Fruit fly (Drosophila melanogaster) whole organism, adult: ENCODE data around the gene Cyfip.

Experiments used
- CG11617 ChIP-seq: fragments of 200-800 bp; sonication (Bioruptor generic); optimal IDR thresholded peaks from 2 replicates; lab custom pipeline; 2017; ENCODE audit warnings: mild to moderate bottlenecking, missing biosample characterization, missing genetic modification reagents, missing genetic modification characterization
- CG12768 ChIP-seq: fragments of 200-800 bp; sonication (Bioruptor generic); optimal IDR thresholded peaks from 2 replicates; lab custom pipeline; 2017; ENCODE audit warnings: missing biosample characterization, missing genetic modification characterization, mild to moderate bottlenecking, moderate library complexity, missing genetic modification reagents
- CG14711 ChIP-seq: fragments of 200-800 bp; sonication (Bioruptor generic); optimal IDR thresholded peaks from 2 replicates; lab custom pipeline; 2018; ENCODE audit warnings: missing biosample characterization, mild to moderate bottlenecking, missing genetic modification characterization, moderate library complexity
- CG1620 ChIP-seq: fragments of 200-800 bp; sonication (Bioruptor generic); optimal IDR thresholded peaks from 2 replicates; lab custom pipeline; 2016; ENCODE audit warnings: missing biosample characterization, missing genetic modification characterization
- CG33017 ChIP-seq: fragments of 200-800 bp; sonication (Bioruptor generic); optimal IDR thresholded peaks from 2 replicates; lab custom pipeline; 2018; ENCODE audit warnings: missing biosample characterization, mild to moderate bottlenecking, missing genetic modification characterization, moderate library complexity
- CG5204 ChIP-seq: fragments of 200-800 bp; sonication (Bioruptor generic); optimal IDR thresholded peaks from 2 replicates; lab custom pipeline; 2016; ENCODE audit warnings: missing biosample characterization, missing genetic modification characterization
- CG7045 ChIP-seq: fragments of 200-800 bp; sonication (Bioruptor generic); optimal IDR thresholded peaks from 2 replicates; lab custom pipeline; 2017; ENCODE audit warnings: missing biosample characterization, mild to moderate bottlenecking, missing genetic modification characterization
- CG7101 ChIP-seq: fragments of 200-800 bp; sonication (Bioruptor generic); optimal IDR thresholded peaks from 2 replicates; lab custom pipeline; 2018; ENCODE audit warnings: missing biosample characterization, mild to moderate bottlenecking, missing genetic modification characterization, moderate library complexity
- Clk ChIP-seq: fragments of 200-800 bp; sonication (Bioruptor generic); optimal IDR thresholded peaks from 2 replicates; lab custom pipeline; 2017; ENCODE audit warnings: missing biosample characterization, missing genetic modification characterization
- Crg-1 ChIP-seq: fragments of 200-800 bp; sonication (Bioruptor generic); optimal IDR thresholded peaks from 2 replicates; lab custom pipeline; 2016; ENCODE audit warnings: missing biosample characterization, missing genetic modification characterization
- Hr96 ChIP-seq: fragments of 200-800 bp; sonication (Bioruptor generic); optimal IDR thresholded peaks from 2 replicates; lab custom pipeline; 2016; ENCODE audit warnings: missing biosample characterization, missing genetic modification characterization
- Mnt ChIP-seq: fragments of 200-800 bp; sonication (Bioruptor generic); optimal IDR thresholded peaks from 2 replicates; lab custom pipeline; 2016; ENCODE audit warnings: missing biosample characterization, mild to moderate bottlenecking, missing genetic modification characterization
- bab1 ChIP-seq: fragments of 200-800 bp; sonication (Bioruptor generic); optimal IDR thresholded peaks from 3 replicates; lab custom pipeline; 2019; ENCODE audit warnings: missing biosample characterization, mild to moderate bottlenecking, missing genetic modification characterization, moderate library complexity
- cic ChIP-seq: fragments of 200-800 bp; sonication (Bioruptor generic); optimal IDR thresholded peaks from 2 replicates; lab custom pipeline; 2017; ENCODE audit warnings: missing biosample characterization, mild to moderate bottlenecking, missing genetic modification characterization, moderate library complexity
- cnc ChIP-seq, 2 experiments: fragments of >200 bp; optimal IDR thresholded peaks; 2 replicates each; lab custom pipeline; 2017
- kay ChIP-seq: fragments of 200-800 bp; sonication (Bioruptor generic); peaks from one replicate; lab custom pipeline; 2016; ENCODE audit warnings: missing biosample characterization, missing genetic modification characterization, borderline replicate concordance
- ovo ChIP-seq: fragments of 200-800 bp; sonication (Bioruptor generic); optimal IDR thresholded peaks from 2 replicates; lab custom pipeline; 2016; ENCODE audit warnings: missing biosample characterization, missing genetic modification characterization
- pad ChIP-seq: fragments of 200-800 bp; sonication (Bioruptor generic); optimal IDR thresholded peaks from 3 replicates; lab custom pipeline; 2017; ENCODE audit warnings: missing biosample characterization, missing genetic modification characterization, mild to moderate bottlenecking, moderate library complexity, missing genetic modification reagents
- tj ChIP-seq: fragments of 200-800 bp; sonication (Bioruptor generic); optimal IDR thresholded peaks from 3 replicates; lab custom pipeline; 2017; ENCODE audit warnings: missing biosample characterization, mild to moderate bottlenecking, missing genetic modification characterization, moderate library complexity
- toe ChIP-seq: fragments of 200-800 bp; sonication (Bioruptor generic); optimal IDR thresholded peaks from 2 replicates; lab custom pipeline; 2016; ENCODE audit warnings: missing biosample characterization, missing genetic modification characterization

Gene Cyfip

dm6 chr3R:15305246-15305645 is 27.8 kb upstream of the Cyfip start:
- no peak for TF ChIP-seq CG1620 (GFP tag; lab: Kevin White, UChicago)
- TF ChIP-seq Hr96 (GFP tag; lab: Kevin White, UChicago), result no peak
- TF ChIP-seq CG33017 (tag; lab: Kevin White, UChicago), result no peak
- no peak for TF ChIP-seq cnc (optimal IDR thresholded peaks at IDR 0.05; lab: Kevin White, UChicago)
- no peak for TF ChIP-seq CG11617 (GFP tag; lab: Kevin White, UChicago)
- TF ChIP-seq bab1, result no peak
- no peak for TF ChIP-seq Crg-1 (GFP tag; lab: Kevin White, UChicago)
- TF ChIP-seq CG5204 (GFP tag; lab: Kevin White, UChicago), result no peak
- TF ChIP-seq tj, result no peak
- no peak for TF ChIP-seq Clk
- no peak for TF ChIP-seq cic
- no peak for TF ChIP-seq CG12768 (GFP tag; lab: Kevin White, UChicago)
- TF ChIP-seq CG7101, result no peak
- TF ChIP-seq toe (GFP tag; lab: Kevin White, UChicago), result no peak
- no peak for TF ChIP-seq pad (GFP tag; lab: Kevin White, UChicago)

DNA sequence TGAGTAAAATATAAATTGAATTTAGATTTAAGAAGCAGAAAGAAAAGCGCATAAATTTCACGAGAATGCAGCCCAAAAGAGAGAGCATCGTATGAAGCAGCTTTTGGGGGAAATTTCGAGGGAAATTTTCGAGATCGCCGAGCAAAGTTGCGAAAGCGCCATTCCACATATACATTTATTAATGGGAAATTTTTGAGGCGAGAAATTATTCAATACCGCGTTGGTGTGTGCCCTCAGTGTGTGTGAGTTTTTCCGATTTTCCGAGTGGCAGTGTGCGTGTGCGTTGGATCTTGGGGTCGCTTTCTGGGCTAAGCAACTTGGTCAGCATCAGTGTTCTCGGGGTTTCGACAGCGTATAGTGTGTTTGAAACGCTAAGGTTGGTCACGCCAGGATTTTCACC is 23.1 kb upstream of the Cyfip start, which contains the start of gene Tm2:
TSS of gene Tm2 (plus strand) at position 270 of the 400 bp plus-strand sequence.
- TF ChIP-seq Crg-1 (GFP tag; lab: Kevin White, UChicago) (no peak), cic (no peak), toe (GFP tag; lab: Kevin White, UChicago) (no peak), pad (GFP tag; lab: Kevin White, UChicago) (no peak), Mnt (no peak), ovo (no peak), kay (no peak)

DNA sequence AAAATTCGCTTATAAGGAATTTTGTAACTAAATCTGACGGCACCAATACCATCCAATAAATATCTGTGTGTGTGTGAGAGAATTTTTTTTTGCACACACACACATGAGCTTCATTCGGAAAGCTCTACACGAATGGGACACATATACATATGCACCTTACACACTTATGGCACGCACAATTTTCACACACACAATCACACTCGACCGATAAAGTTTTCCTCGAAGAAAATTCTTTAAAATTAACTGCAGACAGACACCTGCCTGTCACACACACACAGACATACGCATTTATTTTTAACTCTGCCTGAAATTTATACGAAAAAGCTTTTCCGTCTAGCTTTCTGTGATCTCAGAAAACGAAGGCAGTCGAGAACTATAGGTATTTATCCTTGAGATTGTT is 22.4 kb upstream of the Cyfip start:
- TF ChIP-seq Clk, result no peak
- no peak for TF ChIP-seq CG12768 (GFP tag; lab: Kevin White, UChicago)
- TF ChIP-seq kay, result no peak
- no peak for TF ChIP-seq CG14711 (tag; lab: Kevin White, UChicago)
- no peak for TF ChIP-seq CG7101
- TF ChIP-seq toe (GFP tag; lab: Kevin White, UChicago), result no peak

DNA sequence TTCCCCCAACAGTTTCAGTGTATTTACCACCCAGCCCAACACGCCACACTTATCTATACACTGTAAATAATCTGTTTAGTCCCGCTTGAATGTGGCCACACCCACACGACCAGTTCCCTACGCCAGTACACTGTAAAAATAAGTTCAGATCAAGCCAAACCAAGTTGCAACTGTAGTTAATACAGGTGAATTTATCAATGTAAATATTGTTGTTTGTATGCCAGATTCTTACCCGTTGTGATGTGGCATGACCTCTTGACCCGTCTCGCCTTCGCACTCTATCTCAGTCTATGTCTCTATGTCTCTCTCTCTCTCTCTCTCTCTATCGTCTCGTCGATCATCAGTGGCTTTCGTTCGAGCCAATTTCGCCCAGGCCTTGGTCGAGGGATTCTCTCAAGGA is 19.2 kb upstream of the Cyfip start:
- TF ChIP-seq bab1 (no peak), Clk (no peak), pad (GFP tag; lab: Kevin White, UChicago) (no peak), cnc (optimal IDR thresholded peaks at IDR 0.05; lab: Kevin White, UChicago) (no peak), cic (no peak), toe (GFP tag; lab: Kevin White, UChicago) (no peak), Crg-1 (GFP tag; lab: Kevin White, UChicago) (no peak), Hr96 (GFP tag; lab: Kevin White, UChicago) (no peak), CG33017 (tag; lab: Kevin White, UChicago) (no peak)

DNA sequence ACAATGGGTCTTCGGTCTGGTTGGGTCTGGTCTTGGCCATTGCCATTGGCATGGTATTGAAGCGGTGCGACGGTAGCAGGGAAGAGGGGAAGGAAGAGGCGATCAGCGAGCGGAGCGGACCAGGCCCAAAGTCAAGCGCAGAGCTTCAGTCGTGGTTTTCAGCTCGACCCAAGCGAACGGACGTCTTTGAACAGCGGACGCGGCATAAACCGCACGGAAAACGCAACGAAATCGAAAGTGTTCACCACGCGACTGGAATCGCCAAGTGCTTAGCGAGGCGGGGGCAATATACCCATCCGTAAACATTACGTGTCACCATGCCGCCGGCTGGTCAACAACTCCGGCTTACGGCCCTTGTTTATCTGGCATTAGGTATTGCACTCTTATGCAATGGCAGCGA is 16.7 kb upstream of the Cyfip start, which contains the start of gene CG14866:
TSS of gene CG14866 (plus strand) at position 146 of the 400 bp plus-strand sequence.
- TF ChIP-seq CG7045 (GFP tag; lab: Kevin White, UChicago), result no peak
- no peak for TF ChIP-seq pad (GFP tag; lab: Kevin White, UChicago)

DNA sequence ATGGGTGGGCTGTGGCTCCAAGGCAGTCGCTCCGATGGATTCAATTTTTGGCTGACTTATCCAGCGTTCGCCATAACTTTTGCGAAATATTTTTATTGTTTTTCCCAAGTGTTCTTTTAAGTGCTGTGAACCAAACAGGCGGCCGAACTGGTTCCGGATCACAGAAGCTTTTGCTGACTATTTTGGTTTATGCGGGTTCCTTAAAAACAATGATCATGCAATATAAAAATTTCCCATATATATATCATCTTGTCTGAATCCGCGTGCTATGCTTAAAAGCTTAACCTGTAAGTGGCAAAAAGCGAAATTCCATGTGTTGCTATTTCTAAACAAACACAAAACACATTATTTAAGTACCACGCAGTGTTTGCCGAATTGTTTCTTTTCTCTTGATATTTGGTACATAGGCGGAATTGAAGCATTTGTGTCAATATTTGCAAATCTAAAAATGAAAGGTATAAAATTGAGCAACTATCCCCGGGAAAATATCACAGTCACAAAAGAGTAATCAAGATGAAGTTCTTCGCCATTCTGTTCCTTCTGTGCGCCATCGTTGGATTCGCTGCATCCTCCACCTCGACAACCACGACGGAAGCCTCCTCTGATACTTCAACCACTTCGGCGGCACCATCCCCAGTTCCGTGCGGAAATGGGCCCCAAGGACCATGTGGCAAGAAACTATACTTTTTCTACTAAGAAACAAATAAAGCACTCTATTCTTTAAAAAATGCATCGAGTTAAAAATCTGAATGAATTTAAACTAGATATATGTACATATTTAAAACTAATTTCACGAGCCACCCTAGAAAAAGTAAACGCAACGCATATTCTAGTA is 12.9 kb upstream of the Cyfip start, which contains the start of the genes CG6276 and CG44040:
TSS of gene CG6276 (minus strand) at position 158 of the 835 bp plus-strand sequence.
TSS of gene CG44040 (plus strand) at position 467 of the 835 bp plus-strand sequence.
- TF ChIP-seq kay, result no peak
- TF ChIP-seq cnc (optimal IDR thresholded peaks at IDR 0.05; lab: Kevin White, UChicago), result peak in 1 of 2 experiments; percentile 38
- TF ChIP-seq ovo, result peak; percentile 7
- TF ChIP-seq tj, result peak; percentile 42
- TF ChIP-seq bab1, result peak; percentile 42
- TF ChIP-seq CG12768 (GFP tag; lab: Kevin White, UChicago), result peak; percentile 37
- TF ChIP-seq CG11617 (GFP tag; lab: Kevin White, UChicago), result peak; percentile 73
- TF ChIP-seq cic, result no peak
- TF ChIP-seq Hr96 (GFP tag; lab: Kevin White, UChicago), result no peak
- peak; percentile 27 for TF ChIP-seq Mnt
- TF ChIP-seq CG5204 (GFP tag; lab: Kevin White, UChicago), result peak; percentile 73
- peak; percentile 53 for TF ChIP-seq CG7045 (GFP tag; lab: Kevin White, UChicago)
- peak; percentile 43 for TF ChIP-seq pad (GFP tag; lab: Kevin White, UChicago)
- peak; percentile 48 for TF ChIP-seq toe (GFP tag; lab: Kevin White, UChicago)
- peak; percentile 62 for TF ChIP-seq CG33017 (tag; lab: Kevin White, UChicago)
- TF ChIP-seq Clk, result no peak
- TF ChIP-seq CG7101, result peak; percentile 76
- TF ChIP-seq CG14711 (tag; lab: Kevin White, UChicago), result peak; percentile 34
- peak; percentile 32 for TF ChIP-seq CG1620 (GFP tag; lab: Kevin White, UChicago)
- no peak for TF ChIP-seq Crg-1 (GFP tag; lab: Kevin White, UChicago)

- TF ChIP-seq CG33017 (tag; lab: Kevin White, UChicago), result no peak
- no peak for TF ChIP-seq toe (GFP tag; lab: Kevin White, UChicago)
- TF ChIP-seq Clk, result no peak
- no peak for TF ChIP-seq CG7045 (GFP tag; lab: Kevin White, UChicago)
Observed at dm6 chr3R:15320747-15321085, 12.3 kb upstream of the Cyfip start, which contains the start of gene ear. Gene ear, plus strand, starts transcription at chr3R:15320756.
